Worm (Caenorhabditis elegans): Measurements from ENCODE around the gene ptr-4.

The ptr-4 gene

ce11 chrX:6098420-6098819 is 32.6 kb upstream of the ptr-4 start (continued):
- peak; percentile 67 for TF ChIP-seq dmd-6 (GFP tag; IDR thresholded peaks at IDR 0.05)
- TF ChIP-seq lin-13 (GFP tag; optimal IDR thresholded peaks at IDR 0.05): no peak
- no peak for TF ChIP-seq zfp-3 (GFP tag; conservative IDR thresholded peaks at IDR 0.05)
- peak; percentile 52 for TF ChIP-seq nhr-77 (tag; optimal IDR thresholded peaks at IDR 0.05)

ce11 chrX:6097551-6097950 is 31.8 kb upstream of the ptr-4 start, which contains the start of gene C15H9.4:
Gene C15H9.4, plus strand, starts transcription at chrX:6097643.
- TF ChIP-seq daf-19 (GFP tag; conservative IDR thresholded peaks at IDR 0.05): no peak
- TF ChIP-seq unc-62 (GFP tag; optimal IDR thresholded peaks at IDR 0.05 in 1 of 2): peak in 1 of 2 experiments; percentile 90
- no peak for TF ChIP-seq unc-62 (tag; optimal IDR thresholded peaks at IDR 0.05)
- no peak for TF ChIP-seq lin-38 (GFP tag; IDR thresholded peaks at IDR 0.05)
- peak in 1 of 2 experiments; percentile 65 for TF ChIP-seq lsy-2 (tag; optimal IDR thresholded peaks at IDR 0.05)
- TF ChIP-seq nhr-102 (tag; optimal IDR thresholded peaks at IDR 0.05): peak; percentile 4
- TF ChIP-seq aha-1 (tag): peak; percentile 54
- peak in 1 of 2 experiments; percentile 31 for TF ChIP-seq hif-1 (tag; optimal IDR thresholded peaks at IDR 0.05)
- TF ChIP-seq rbr-2 (tag; optimal IDR thresholded peaks at IDR 0.05): peak; percentile 8
- TF ChIP-seq mes-2 (tag; optimal IDR thresholded peaks at IDR 0.05; ENCODE audit: poor library complexity, severe bottlenecking): peak; percentile 71
- peak; percentile 25; the same call in 1 of the 2 replicates for TF ChIP-seq arid-1 (GFP tag; conservative IDR thresholded peaks at IDR 0.05)
- peak; percentile 19 for TF ChIP-seq nhr-6 (tag; optimal IDR thresholded peaks at IDR 0.05)
- no peak for TF ChIP-seq pha-4 (GFP tag; IDR thresholded peaks at IDR 0.05)
- no peak for TF ChIP-seq pha-4 (tag; optimal IDR thresholded peaks at IDR 0.05)
- peak; percentile 30 for TF ChIP-seq hlh-11 (tag; optimal IDR thresholded peaks at IDR 0.05)
- no peak for TF ChIP-seq dpl-1 (GFP tag; optimal IDR thresholded peaks at IDR 0.05)
- peak in 1 of 2 experiments; percentile 7 for TF ChIP-seq mdl-1 (tag; optimal IDR thresholded peaks at IDR 0.05)
- peak; percentile 27 for TF ChIP-seq mxl-3 (GFP tag; optimal IDR thresholded peaks at IDR 0.05)
- no peak for TF ChIP-seq daf-16 (GFP tag; optimal IDR thresholded peaks at IDR 0.05)
- TF ChIP-seq daf-16 (tag; optimal IDR thresholded peaks at IDR 0.05): peak; percentile 34
- TF ChIP-seq nhr-11 (tag; optimal IDR thresholded peaks at IDR 0.05): no peak
- TF ChIP-seq lin-13 (GFP tag; optimal IDR thresholded peaks at IDR 0.05): peak; percentile 27
- 0 out of 2 replicates have a peak, but pooled peaks have one; percentile 26 for TF ChIP-seq php-3 (GFP tag; IDR thresholded peaks at IDR 0.05)
- TF ChIP-seq T26A8.4 (GFP tag; IDR thresholded peaks at IDR 0.05): peak; percentile 21; the same call in 1 of the 2 replicates
- TF ChIP-seq snpc-1.2 (GFP tag; IDR thresholded peaks at IDR 0.05): no peak
- TF ChIP-seq nhr-42 (GFP tag; IDR thresholded peaks at IDR 0.05): no peak
- peak; percentile 73 for TF ChIP-seq hmg-1.1 (GFP tag; IDR thresholded peaks at IDR 0.05)
- TF ChIP-seq lin-1 (GFP tag; IDR thresholded peaks at IDR 0.05): no peak
- peak; percentile 56 for TF ChIP-seq ctbp-1 (GFP tag; IDR thresholded peaks at IDR 0.05)
- TF ChIP-seq egl-43 (GFP tag; IDR thresholded peaks at IDR 0.05): 0 out of 2 replicates have a peak, but pooled peaks have one; percentile 17
- peak; percentile 68 for TF ChIP-seq mep-1 (tag; optimal IDR thresholded peaks at IDR 0.05)
- no peak for TF ChIP-seq madf-9 (GFP tag; conservative IDR thresholded peaks at IDR 0.05)

- TF ChIP-seq mep-1 (tag; optimal IDR thresholded peaks at IDR 0.05) (peak; percentile 12), dve-1 (tag; optimal IDR thresholded peaks at IDR 0.05; ENCODE audit: insufficient read depth) (peak; percentile 56), hlh-11 (tag; optimal IDR thresholded peaks at IDR 0.05) (peak; percentile 47), skn-1 (tag; optimal IDR thresholded peaks at IDR 0.05) (no peak), T26A8.4 (GFP tag; IDR thresholded peaks at IDR 0.05) (peak; percentile 48; the same call in 1 of the 2 replicates), pqm-1 (tag; optimal IDR thresholded peaks at IDR 0.05) (peak; percentile 38), ama-1 (optimal IDR thresholded peaks at IDR 0.05) (no peak), nhr-28 (tag; optimal IDR thresholded peaks at IDR 0.05) (peak; percentile 33), lsy-2 (tag; optimal IDR thresholded peaks at IDR 0.05) (peak in 1 of 2 experiments; percentile 27), lin-38 (GFP tag; IDR thresholded peaks at IDR 0.05) (peak; percentile 49), unc-62 (GFP tag; optimal IDR thresholded peaks at IDR 0.05 in 1 of 2) (no peak), unc-62 (tag; optimal IDR thresholded peaks at IDR 0.05) (no peak), daf-16 (GFP tag; optimal IDR thresholded peaks at IDR 0.05) (no peak), daf-16 (tag; optimal IDR thresholded peaks at IDR 0.05) (peak; percentile 93), aha-1 (tag) (peak; percentile 43)
Measured at ce11 chrX:6093046-6093445, 27.3 kb upstream of the ptr-4 start, which contains the start of gene C15H9.5. Gene C15H9.5, plus strand, starts transcription at chrX:6093300.
